In genomic region chrIV:1497448-1497847, ce11 we compare ENCODE assay signal across 8 worm cellular contexts.
TF ChIP-seq lines count a peak whose summit lies in the region.

Gene hxk-3 (plus strand): TSS chrIV:1497626.

TF ChIP-seq in whole organism, L1 larva, 84 proteins besides CTCF, POLR2A, EP300 and RAD21 (continues in another document):
- TF ChIP-seq nhr-20 (tag; optimal IDR thresholded peaks at IDR 0.05; lab: Kevin White, UChicago) (peak; percentile 69), lir-3 (tag; optimal IDR thresholded peaks at IDR 0.05; lab: Kevin White, UChicago; ENCODE audit: poor library complexity) (no peak), dsc-1 (tag; optimal IDR thresholded peaks at IDR 0.05; lab: Kevin White, UChicago) (peak; percentile 69), xbp-1 (tag; optimal IDR thresholded peaks at IDR 0.05; lab: Kevin White, UChicago) (peak; percentile 65), nhr-85 (tag; lab: Kevin White, UChicago) (peak; percentile 92), C34B4.2 (tag; optimal IDR thresholded peaks at IDR 0.05; lab: Kevin White, UChicago) (no peak), nhr-28 (tag; optimal IDR thresholded peaks at IDR 0.05; lab: Kevin White, UChicago) (no peak), tbx-2 (tag; optimal IDR thresholded peaks at IDR 0.05; lab: Kevin White, UChicago) (peak; percentile 60), sptf-1 (tag; optimal IDR thresholded peaks at IDR 0.05; lab: Kevin White, UChicago) (no peak), irx-1 (tag; optimal IDR thresholded peaks at IDR 0.05; lab: Kevin White, UChicago) (peak; percentile 42), lin-15B (tag; optimal IDR thresholded peaks at IDR 0.05; lab: Kevin White, UChicago) (peak; percentile 31), lin-14 (GFP tag; optimal IDR thresholded peaks at IDR 0.05; lab: Kevin White, UChicago) (peak; percentile 87)

TF ChIP-seq in whole organism, L2 larva, 48 proteins besides CTCF, POLR2A, EP300 and RAD21 (continues in another document):
- TF ChIP-seq nhr-6 (tag; optimal IDR thresholded peaks at IDR 0.05; lab: Kevin White, UChicago) (no peak), alr-1 (tag; optimal IDR thresholded peaks at IDR 0.05; lab: Kevin White, UChicago) (no peak), crh-2 (tag; optimal IDR thresholded peaks at IDR 0.05; lab: Kevin White, UChicago) (peak; percentile 66), elt-1 (tag; optimal IDR thresholded peaks at IDR 0.05; lab: Kevin White, UChicago) (no peak), Y55F3AM.14 (GFP tag; optimal IDR thresholded peaks at IDR 0.05; lab: Kevin White, UChicago) (no peak), nhr-21 (tag; optimal IDR thresholded peaks at IDR 0.05; lab: Kevin White, UChicago) (peak; percentile 21), sma-3 (GFP tag; optimal IDR thresholded peaks at IDR 0.05; lab: Kevin White, UChicago) (peak; percentile 60), mab-5 (tag; optimal IDR thresholded peaks at IDR 0.05; lab: Kevin White, UChicago) (peak; percentile 62), unc-62 (GFP tag; optimal IDR thresholded peaks at IDR 0.05; lab: Kevin White, UChicago) (no peak), aly-2 (tag; optimal IDR thresholded peaks at IDR 0.05; lab: Kevin White, UChicago) (no peak), ceh-16 (tag; optimal IDR thresholded peaks at IDR 0.05; lab: Kevin White, UChicago) (no peak), nhr-11 (tag; optimal IDR thresholded peaks at IDR 0.05; lab: Kevin White, UChicago) (no peak)

TF ChIP-seq in whole organism, L3 larva, 47 proteins besides CTCF, POLR2A, EP300 and RAD21 (continues in another document):
- TF ChIP-seq nhr-237 (tag; optimal IDR thresholded peaks at IDR 0.05; lab: Kevin White, UChicago) (no peak), unc-62 (GFP tag; optimal IDR thresholded peaks at IDR 0.05; lab: Kevin White, UChicago) (no peak), sea-2 (GFP tag; optimal IDR thresholded peaks at IDR 0.05; lab: Kevin White, UChicago) (no peak), nhr-25 (tag; optimal IDR thresholded peaks at IDR 0.05; lab: Kevin White, UChicago) (peak; percentile 13), ceh-28 (tag; optimal IDR thresholded peaks at IDR 0.05; lab: Kevin White, UChicago) (peak; percentile 80), nhr-43 (tag; optimal IDR thresholded peaks at IDR 0.05; lab: Kevin White, UChicago; ENCODE audit: poor library complexity, severe bottlenecking) (peak; percentile 63), ceh-9 (tag; optimal IDR thresholded peaks at IDR 0.05; lab: Kevin White, UChicago) (no peak), nhr-12 (tag; optimal IDR thresholded peaks at IDR 0.05; lab: Kevin White, UChicago) (no peak), lin-39 (tag; optimal IDR thresholded peaks at IDR 0.05; lab: Kevin White, UChicago) (peak; percentile 49), nhr-11 (tag; optimal IDR thresholded peaks at IDR 0.05; lab: Kevin White, UChicago) (no peak), fos-1 (tag; optimal IDR thresholded peaks at IDR 0.05; lab: Kevin White, UChicago) (no peak)

TF ChIP-seq in whole organism, L4 larva, 104 proteins besides CTCF, POLR2A, EP300 and RAD21 (continues in another document):
- TF ChIP-seq rbr-2 (tag; optimal IDR thresholded peaks at IDR 0.05; lab: Kevin White, UChicago): peak; percentile 65
- TF ChIP-seq aha-1 (tag; lab: Kevin White, UChicago): peak; percentile 98
- TF ChIP-seq nhr-6 (tag; optimal IDR thresholded peaks at IDR 0.05; lab: Kevin White, UChicago): peak; percentile 77
- TF ChIP-seq ceh-62 (tag; optimal IDR thresholded peaks at IDR 0.05; lab: Kevin White, UChicago): no peak
- TF ChIP-seq dpl-1 (GFP tag; optimal IDR thresholded peaks at IDR 0.05; lab: Kevin White, UChicago): peak; percentile 47
- TF ChIP-seq daf-12 (tag; optimal IDR thresholded peaks at IDR 0.05; lab: Kevin White, UChicago): no peak
- no peak for TF ChIP-seq nhr-11 (tag; optimal IDR thresholded peaks at IDR 0.05; lab: Kevin White, UChicago)
- TF ChIP-seq Y75B8A.6 (GFP tag; IDR thresholded peaks at IDR 0.05; lab: Robert Waterston, UW): no peak
- no peak for TF ChIP-seq nhr-76 (tag; optimal IDR thresholded peaks at IDR 0.05; lab: Kevin White, UChicago)
- TF ChIP-seq spr-3 (GFP tag; optimal IDR thresholded peaks at IDR 0.05; lab: Kevin White, UChicago): no peak
- no peak for TF ChIP-seq duxl-1 (tag; optimal IDR thresholded peaks at IDR 0.05; lab: Kevin White, UChicago; ENCODE audit: poor library complexity)
- peak; percentile 23 for TF ChIP-seq ceh-28 (tag; optimal IDR thresholded peaks at IDR 0.05; lab: Kevin White, UChicago)

TF ChIP-seq in whole organism, late embryonic, 69 proteins besides CTCF, POLR2A, EP300 and RAD21 (continues in another document):
- TF ChIP-seq Y22D7AL.16 (tag; optimal IDR thresholded peaks at IDR 0.05; lab: Kevin White, UChicago) (no peak), che-1 (tag; optimal IDR thresholded peaks at IDR 0.05; lab: Kevin White, UChicago) (no peak), syd-9 (tag; optimal IDR thresholded peaks at IDR 0.05; lab: Kevin White, UChicago) (no peak), zip-5 (tag; optimal IDR thresholded peaks at IDR 0.05; lab: Kevin White, UChicago) (no peak), fax-1 (tag; optimal IDR thresholded peaks at IDR 0.05; lab: Kevin White, UChicago) (no peak), tbx-2 (tag; optimal IDR thresholded peaks at IDR 0.05; lab: Kevin White, UChicago) (no peak), unc-42 (tag; optimal IDR thresholded peaks at IDR 0.05; lab: Kevin White, UChicago) (peak; percentile 52), lim-6 (tag; optimal IDR thresholded peaks at IDR 0.05; lab: Kevin White, UChicago) (no peak), lin-11 (tag; optimal IDR thresholded peaks at IDR 0.05; lab: Kevin White, UChicago) (no peak), hlh-30 (tag; optimal IDR thresholded peaks at IDR 0.05; lab: Kevin White, UChicago; ENCODE audit: insufficient read depth) (peak; percentile 67), hlh-15 (tag; optimal IDR thresholded peaks at IDR 0.05; lab: Kevin White, UChicago) (no peak), K02D7.2 (tag; optimal IDR thresholded peaks at IDR 0.05; lab: Kevin White, UChicago) (no peak), ceh-30 (tag; optimal IDR thresholded peaks at IDR 0.05; lab: Kevin White, UChicago) (no peak)

TF ChIP-seq in whole organism, midembryonic, 9 proteins besides CTCF, POLR2A, EP300 and RAD21:
- TF ChIP-seq med-1 (GFP tag; optimal IDR thresholded peaks at IDR 0.05; lab: Kevin White, UChicago; ENCODE audit: insufficient read depth) (no peak), klf-2 (GFP tag; conservative IDR thresholded peaks at IDR 0.05; lab: Robert Waterston, UW) (no peak), flt-1 (GFP tag; IDR thresholded peaks at IDR 0.05; lab: Robert Waterston, UW) (no peak), cog-1 (tag; optimal IDR thresholded peaks at IDR 0.05; lab: Kevin White, UChicago) (no peak), T22C8.4 (GFP tag; IDR thresholded peaks at IDR 0.05; lab: Robert Waterston, UW) (no peak), ztf-29 (GFP tag; IDR thresholded peaks at IDR 0.05; lab: Robert Waterston, UW) (no peak), ztf-23 (GFP tag; IDR thresholded peaks at IDR 0.05; lab: Robert Waterston, UW) (no peak), tab-1 (GFP tag; IDR thresholded peaks at IDR 0.05; lab: Robert Waterston, UW) (no peak), ref-1 (GFP tag; conservative IDR thresholded peaks at IDR 0.05; lab: Robert Waterston, UW) (peak; percentile 22; the same call in 1 of the 2 replicates)

TF ChIP-seq in whole organism, mixed stage, embryonic, 35 proteins besides CTCF, POLR2A, EP300 and RAD21:
- TF ChIP-seq ces-1 (GFP tag; optimal IDR thresholded peaks at IDR 0.05; lab: Kevin White, UChicago) (peak; percentile 48), nhr-2 (tag; optimal IDR thresholded peaks at IDR 0.05; lab: Kevin White, UChicago) (no peak), ceh-43 (GFP tag; optimal IDR thresholded peaks at IDR 0.05; lab: Kevin White, UChicago) (no peak), bed-3 (GFP tag; optimal IDR thresholded peaks at IDR 0.05; lab: Kevin White, UChicago) (no peak), pha-4 (tag; optimal IDR thresholded peaks at IDR 0.05; lab: Kevin White, UChicago) (no peak), mep-1 (tag; optimal IDR thresholded peaks at IDR 0.05; lab: Kevin White, UChicago) (peak; percentile 23), unc-62 (GFP tag; optimal IDR thresholded peaks at IDR 0.05; lab: Kevin White, UChicago) (no peak)

TF ChIP-seq in whole organism, young adult, 124 proteins besides CTCF, POLR2A, EP300 and RAD21:
- TF ChIP-seq lin-40 (tag; optimal IDR thresholded peaks at IDR 0.05; lab: Kevin White, UChicago): peak; percentile 34
- no peak for TF ChIP-seq cebp-1 (GFP tag; IDR thresholded peaks at IDR 0.05; lab: Robert Waterston, UW)
- peak; percentile 44 for TF ChIP-seq cebp-1 (tag; optimal IDR thresholded peaks at IDR 0.05; lab: Kevin White, UChicago)
- TF ChIP-seq ceh-27 (GFP tag; optimal IDR thresholded peaks at IDR 0.05; lab: Kevin White, UChicago): peak; percentile 49
- TF ChIP-seq hmg-1.2 (GFP tag; IDR thresholded peaks at IDR 0.05; lab: Robert Waterston, UW): peak; percentile 97
- peak; percentile 1 for TF ChIP-seq athp-1 (tag; optimal IDR thresholded peaks at IDR 0.05; lab: Kevin White, UChicago)
- peak; percentile 33 for TF ChIP-seq K12H6.12 (tag; optimal IDR thresholded peaks at IDR 0.05; lab: Kevin White, UChicago)
- no peak for TF ChIP-seq B0336.3 (GFP tag; IDR thresholded peaks at IDR 0.05; lab: Robert Waterston, UW)
- TF ChIP-seq snpc-4 (GFP tag; optimal IDR thresholded peaks at IDR 0.05; lab: Kevin White, UChicago): no peak
- TF ChIP-seq snpc-4 (tag; optimal IDR thresholded peaks at IDR 0.05; lab: Kevin White, UChicago): peak in 1 of 4 experiments; percentile 24
- TF ChIP-seq lin-35 (GFP tag; optimal IDR thresholded peaks at IDR 0.05; lab: Kevin White, UChicago): no peak
- peak; percentile 55 for TF ChIP-seq ztf-26 (tag; optimal IDR thresholded peaks at IDR 0.05; lab: Kevin White, UChicago)
- TF ChIP-seq tbp1 (GFP tag; optimal IDR thresholded peaks at IDR 0.05; lab: Kevin White, UChicago): peak; percentile 2
- peak; percentile 51 for TF ChIP-seq dox-1 (GFP tag; IDR thresholded peaks at IDR 0.05; lab: Robert Waterston, UW)
- peak; percentile 26 for TF ChIP-seq ztf-18 (tag; optimal IDR thresholded peaks at IDR 0.05; lab: Kevin White, UChicago)
- TF ChIP-seq lin-54 (GFP tag; optimal IDR thresholded peaks at IDR 0.05; lab: Kevin White, UChicago): peak; percentile 22
- no peak for TF ChIP-seq unc-62 (GFP tag; optimal IDR thresholded peaks at IDR 0.05; lab: Kevin White, UChicago)
- peak; percentile 56 for TF ChIP-seq attf-5 (GFP tag; optimal IDR thresholded peaks at IDR 0.05; lab: Kevin White, UChicago)
- no peak for TF ChIP-seq aptf-3 (GFP tag; IDR thresholded peaks at IDR 0.05; lab: Robert Waterston, UW)
- TF ChIP-seq mel-28 (tag; optimal IDR thresholded peaks at IDR 0.05; lab: Kevin White, UChicago; ENCODE audit: borderline replicate concordance): no peak
- peak; percentile 65 for TF ChIP-seq mcd-1 (GFP tag; IDR thresholded peaks at IDR 0.05; lab: Robert Waterston, UW)
- TF ChIP-seq lin-26 (GFP tag; IDR thresholded peaks at IDR 0.05; lab: Robert Waterston, UW): no peak
